Worm (Caenorhabditis elegans) whole organism, early embryonic: Measurements from ENCODE around the gene T05A8.2.
"Not testable (repeated sequence)": the region's sequence is repeated elsewhere in the genome, so short reads cannot be mapped to it uniquely, and the experiment has no call there.

Experiments
- B0310.2 ChIP-seq: sonication (generic microtip); optimal IDR thresholded peaks from 2 replicates; lab custom pipeline; 2016; ENCODE audit warnings: mild to moderate bottlenecking, missing genetic modification characterization, missing compliant biosample characterization
- F13C5.2 ChIP-seq: sonication (generic microtip); optimal IDR thresholded peaks from 2 replicates; lab custom pipeline; 2017; ENCODE audit warnings: mild to moderate bottlenecking, missing genetic modification characterization, inconsistent platforms, missing compliant biosample characterization
- aly-1 ChIP-seq: sonication (generic microtip); optimal IDR thresholded peaks from 2 replicates; lab custom pipeline; 2016; ENCODE audit warnings: missing genetic modification characterization, missing compliant biosample characterization
- ama-1 ChIP-seq: fragments of 150-350 bp; optimal IDR thresholded peaks from 2 replicates; lab custom pipeline; 2014
- ceh-13 ChIP-seq: fragments of 200-800 bp; sonication (Bioruptor generic); optimal IDR thresholded peaks from 2 replicates; lab custom pipeline; 2018; ENCODE audit warnings: mild to moderate bottlenecking, missing genetic modification characterization, missing compliant biosample characterization
- ceh-36 ChIP-seq: sonication (generic microtip); optimal IDR thresholded peaks from 2 replicates; lab custom pipeline; 2016; ENCODE audit warnings: missing genetic modification characterization, inconsistent platforms, missing compliant biosample characterization
- ets-7 ChIP-seq: sonication (generic microtip); optimal IDR thresholded peaks from 2 replicates; lab custom pipeline; 2016; ENCODE audit warnings: missing genotype, missing genetic modification characterization, missing compliant biosample characterization
- flt-1 ChIP-seq: fragments of 200-800 bp; sonication (Bioruptor generic); IDR thresholded peaks from 2 replicates; pipeline ENCODE4 v1.3.6; 2022; ENCODE audit warnings: missing genetic modification characterization, missing compliant biosample characterization
- hmbx-1 ChIP-seq: sonication (generic microtip); optimal IDR thresholded peaks from 2 replicates; lab custom pipeline; 2016; ENCODE audit warnings: mild to moderate bottlenecking, missing genetic modification characterization, missing compliant biosample characterization
- hmg-4 ChIP-seq: fragments of 200-800 bp; sonication (Bioruptor generic); optimal IDR thresholded peaks from 2 replicates; lab custom pipeline; 2018; ENCODE audit warnings: mild to moderate bottlenecking, missing genetic modification characterization, missing compliant biosample characterization
- hnd-1 ChIP-seq: sonication (generic microtip); optimal IDR thresholded peaks from 2 replicates; lab custom pipeline; 2016; ENCODE audit warnings: missing genetic modification characterization, missing compliant biosample characterization
- pes-1 ChIP-seq: fragments of 200-800 bp; sonication (Bioruptor generic); IDR thresholded peaks from 2 replicates; pipeline ENCODE4 v1.3.6; 2022; ENCODE audit warnings: missing genetic modification reagents, missing genetic modification characterization, missing compliant biosample characterization
- scrt-1 ChIP-seq: fragments of 200-800 bp; sonication (Bioruptor generic); IDR thresholded peaks from 2 replicates; pipeline ENCODE4 v1.3.6; 2022; ENCODE audit warnings: missing genetic modification characterization, missing compliant biosample characterization
- sea-1 ChIP-seq: fragments of 200-800 bp; sonication (Bioruptor generic); conservative IDR thresholded peaks from 2 replicates; pipeline ENCODE4 v1.3.6; 2022; ENCODE audit warnings: missing genetic modification characterization, missing compliant biosample characterization
- tbx-11 ChIP-seq: fragments of 200-800 bp; sonication (Bioruptor generic); IDR thresholded peaks from 2 replicates; pipeline ENCODE4 v1.3.6; 2022; ENCODE audit warnings: missing genetic modification characterization, missing compliant biosample characterization
- tbx-37 ChIP-seq: fragments of 200-800 bp; sonication (Bioruptor generic); conservative IDR thresholded peaks from 2 replicates; pipeline ENCODE4 v1.3.6; 2022; ENCODE audit warnings: missing genetic modification reagents, missing genetic modification characterization, missing compliant biosample characterization
- tra-4 ChIP-seq: sonication (generic microtip); optimal IDR thresholded peaks from 2 replicates; lab custom pipeline; 2017; ENCODE audit warnings: missing genetic modification characterization, missing compliant biosample characterization

T05A8.2 gene

ce11 chrII:2688616-2689015, 22.2 kb downstream of the T05A8.2 start, which contains the start of gene nspf-2:
TSS of gene nspf-2 (plus strand) at chrII:2688916.
- not testable (repeated sequence) for TF ChIP-seq ceh-13 (GFP tag; lab: Kevin White, UChicago); pes-1 (GFP tag; lab: Robert Waterston, UW); flt-1 (GFP tag; lab: Robert Waterston, UW)

- no peak for TF ChIP-seq hnd-1 (tag; lab: Kevin White, UChicago)
- no peak for TF ChIP-seq ceh-36 (tag; lab: Kevin White, UChicago)
- TF ChIP-seq tra-4 (tag; lab: Kevin White, UChicago): no peak
- TF ChIP-seq B0310.2 (tag; lab: Kevin White, UChicago): no peak
- TF ChIP-seq ceh-13 (GFP tag; lab: Kevin White, UChicago): no peak
- TF ChIP-seq pes-1 (GFP tag; lab: Robert Waterston, UW): no peak
- TF ChIP-seq scrt-1: no peak
- no peak for TF ChIP-seq tbx-37
- TF ChIP-seq aly-1 (tag; lab: Kevin White, UChicago): no peak
- no peak for TF ChIP-seq hmg-4 (GFP tag; lab: Kevin White, UChicago)
- no peak for TF ChIP-seq ama-1 (lab: Kevin White, UChicago)
- no peak for TF ChIP-seq ets-7
Measured at ce11 chrII:2686985-2687675, 23.7 kb downstream of the T05A8.2 start, which contains the start of the genes sup-9 and nspf-1. TSS of gene sup-9 (minus strand) at chrII:2687027. TSS of gene nspf-1 (plus strand) at chrII:2687625.

- no peak for TF ChIP-seq ama-1 (lab: Kevin White, UChicago)
- no peak for TF ChIP-seq ceh-36 (tag; lab: Kevin White, UChicago)
- no peak for TF ChIP-seq aly-1 (tag; lab: Kevin White, UChicago)
Measured at ce11 chrII:2684783-2685182, 26.0 kb downstream of the T05A8.2 start.

- TF ChIP-seq tbx-37 (no peak), F13C5.2 (no peak), ets-7 (no peak)
Measured at ce11 chrII:2684208-2684607, 26.6 kb downstream of the T05A8.2 start, which contains the start of gene ceh-87. TSS of gene ceh-87 (minus strand) at chrII:2684308.

- TF ChIP-seq ceh-13 (GFP tag; lab: Kevin White, UChicago): no peak
- TF ChIP-seq ama-1 (lab: Kevin White, UChicago): no peak
- TF ChIP-seq pes-1 (GFP tag; lab: Robert Waterston, UW): no peak
- TF ChIP-seq hnd-1 (tag; lab: Kevin White, UChicago): no peak
- no peak for TF ChIP-seq B0310.2 (tag; lab: Kevin White, UChicago)
- TF ChIP-seq tra-4 (tag; lab: Kevin White, UChicago): no peak
- no peak for TF ChIP-seq scrt-1
- no peak for TF ChIP-seq ets-7
- no peak for TF ChIP-seq hmg-4 (GFP tag; lab: Kevin White, UChicago)
- no peak for TF ChIP-seq F13C5.2
- TF ChIP-seq tbx-11 (GFP tag; lab: Robert Waterston, UW): no peak
- TF ChIP-seq sea-1: no peak
- TF ChIP-seq flt-1 (GFP tag; lab: Robert Waterston, UW): no peak
- no peak for TF ChIP-seq hmbx-1 (tag; lab: Kevin White, UChicago)
- TF ChIP-seq tbx-37: no peak
- TF ChIP-seq aly-1 (tag; lab: Kevin White, UChicago): no peak
- TF ChIP-seq ceh-36 (tag; lab: Kevin White, UChicago): no peak
Measured at ce11 chrII:2681118-2681517, 29.7 kb downstream of the T05A8.2 start, which contains the start of gene F34D6.1. TSS of gene F34D6.1 (minus strand) at chrII:2681218.

ce11 chrII:2677534-2678168, 33.2 kb downstream of the T05A8.2 start, which contains the start of gene F22E5.17:
TSS of gene F22E5.17 (plus strand) at chrII:2678041.
- TF ChIP-seq ceh-36 (tag; lab: Kevin White, UChicago): no peak
- no peak for TF ChIP-seq flt-1 (GFP tag; lab: Robert Waterston, UW)
- no peak for TF ChIP-seq ama-1 (lab: Kevin White, UChicago)
- no peak for TF ChIP-seq sea-1
- TF ChIP-seq hnd-1 (tag; lab: Kevin White, UChicago): no peak
- TF ChIP-seq hmbx-1 (tag; lab: Kevin White, UChicago): no peak
- TF ChIP-seq tbx-37: no peak
- no peak for TF ChIP-seq B0310.2 (tag; lab: Kevin White, UChicago)
- TF ChIP-seq F13C5.2: no peak
- TF ChIP-seq tra-4 (tag; lab: Kevin White, UChicago): no peak
- TF ChIP-seq ceh-13 (GFP tag; lab: Kevin White, UChicago): no peak
- no peak for TF ChIP-seq ets-7

ce11 chrII:2673534-2673933, 37.3 kb downstream of the T05A8.2 start, which contains the start of the genes F22E5.20 and F22E5.1:
TSS of gene F22E5.20 (minus strand) at chrII:2673634.
TSS of gene F22E5.1 (plus strand) at chrII:2673775.
- TF ChIP-seq pes-1 (GFP tag; lab: Robert Waterston, UW); B0310.2 (tag; lab: Kevin White, UChicago); hmg-4 (GFP tag; lab: Kevin White, UChicago): not testable (repeated sequence)

ce11 chrII:2672320-2672719, 38.5 kb downstream of the T05A8.2 start, which contains the start of gene sri-57:
TSS of gene sri-57 (minus strand) at chrII:2672420.
- not testable (repeated sequence) for TF ChIP-seq scrt-1; hnd-1 (tag; lab: Kevin White, UChicago); F13C5.2
